Fruit fly (Drosophila melanogaster) whole organism, wandering third instar larva: ENCODE data around the gene CG15027.

Experiments
- Abd-B ChIP-seq: fragments of >200 bp; optimal IDR thresholded peaks from 2 replicates; lab custom pipeline; 2017; ENCODE audit warnings: missing biosample characterization, missing genetic modification characterization
- CG32264 ChIP-seq: fragments of 200-800 bp; sonication (Bioruptor generic); optimal IDR thresholded peaks from 2 replicates; lab custom pipeline; 2016; ENCODE audit warnings: missing biosample characterization, missing genetic modification characterization
- CG9705 ChIP-seq: fragments of 200-800 bp; sonication (Bioruptor generic); optimal IDR thresholded peaks from 2 replicates; lab custom pipeline; 2018; ENCODE audit warnings: missing biosample characterization, mild to moderate bottlenecking, missing genetic modification characterization
- CrebA ChIP-seq: fragments of 200-800 bp; sonication (Bioruptor generic); optimal IDR thresholded peaks from 2 replicates; lab custom pipeline; 2016; ENCODE audit warnings: missing biosample characterization, mild to moderate bottlenecking, missing genetic modification characterization, borderline replicate concordance
- Dfd ChIP-seq: fragments of >200 bp; optimal IDR thresholded peaks from 2 replicates; lab custom pipeline; 2017; ENCODE audit warnings: missing biosample characterization, missing genetic modification characterization
- Dif ChIP-seq: fragments of 200-275, 200-300 bp; sonication (Bioruptor generic); optimal IDR thresholded peaks from 2 replicates; lab custom pipeline; 2018; ENCODE audit warnings: missing biosample characterization, missing genetic modification characterization; ENCODE audit not compliant: partially characterized antibody
- GATAd ChIP-seq: sonication (Bioruptor generic); optimal IDR thresholded peaks from 2 replicates; lab custom pipeline; 2016; ENCODE audit warnings: missing biosample characterization, missing genetic modification characterization
- HLH106 ChIP-seq: fragments of 200-800 bp; optimal IDR thresholded peaks from 3 replicates; lab custom pipeline; 2019; ENCODE audit warnings: missing biosample characterization, mild to moderate bottlenecking, missing genetic modification characterization, moderate library complexity
- Hnf4 ChIP-seq: fragments of 200-800 bp; sonication (Bioruptor generic); optimal IDR thresholded peaks from 2 replicates; lab custom pipeline; 2016; ENCODE audit warnings: missing biosample characterization, mild to moderate bottlenecking, missing genetic modification characterization
- Hr78 ChIP-seq: fragments of >200 bp; optimal IDR thresholded peaks from 2 replicates; lab custom pipeline; 2017; ENCODE audit warnings: missing biosample characterization, missing genetic modification characterization
- Hr83 ChIP-seq: fragments of 200-300 bp; sonication (Bioruptor generic); optimal IDR thresholded peaks from 2 replicates; lab custom pipeline; 2016; ENCODE audit warnings: missing biosample characterization, mild to moderate bottlenecking, missing genetic modification characterization, moderate library complexity; ENCODE audit not compliant: poor library complexity, severe bottlenecking
- Jra ChIP-seq: sonication (Bioruptor generic); optimal IDR thresholded peaks from 2 replicates; lab custom pipeline; 2016; ENCODE audit warnings: missing biosample characterization, missing genetic modification characterization
- Mio ChIP-seq: sonication (Bioruptor generic); optimal IDR thresholded peaks from 2 replicates; lab custom pipeline; 2016; ENCODE audit warnings: missing biosample characterization, missing genetic modification characterization
- Myc ChIP-seq: fragments of >200 bp; optimal IDR thresholded peaks from 2 replicates; lab custom pipeline; 2017
- N ChIP-seq: fragments of >200 bp; optimal IDR thresholded peaks from 2 replicates; lab custom pipeline; 2018; ENCODE audit warnings: missing biosample characterization, missing external identifiers, missing genetic modification characterization
- OdsH ChIP-seq: fragments of 200-800 bp; sonication (Bioruptor generic); optimal IDR thresholded peaks from 2 replicates; lab custom pipeline; 2016; ENCODE audit warnings: missing biosample characterization, mild to moderate bottlenecking, missing genetic modification characterization
- Rel ChIP-seq, 2 experiments: fragments of 200-800 bp; sonication (Bioruptor generic) in 1 of 2; optimal IDR thresholded peaks; 2 replicates in 1 of 2; 3 replicates in 1 of 2; lab custom pipeline; 2016 to 2019; ENCODE audit warnings: mild to moderate bottlenecking in 2 of 2, missing biosample characterization in 2 of 2, missing genetic modification characterization in 2 of 2, moderate library complexity in 1 of 2
- Sp1 ChIP-seq: fragments of 200-800 bp; sonication (Bioruptor generic); optimal IDR thresholded peaks from 3 replicates; lab custom pipeline; 2019; ENCODE audit warnings: missing biosample characterization, mild to moderate bottlenecking, missing genetic modification characterization, moderate library complexity
- Vsx2 ChIP-seq: fragments of 200-300, 225-300 bp; sonication (Bioruptor generic); optimal IDR thresholded peaks from 2 replicates; lab custom pipeline; 2018; ENCODE audit warnings: missing biosample characterization, missing genetic modification characterization; ENCODE audit not compliant: partially characterized antibody
- br ChIP-seq: fragments of 200-800 bp; sonication (Bioruptor generic); optimal IDR thresholded peaks from 2 replicates; lab custom pipeline; 2016; ENCODE audit warnings: missing biosample characterization, missing genetic modification characterization
- brk ChIP-seq: fragments of 200-800 bp; sonication (Bioruptor generic); optimal IDR thresholded peaks from 2 replicates; lab custom pipeline; 2016; ENCODE audit warnings: missing biosample characterization, mild to moderate bottlenecking, missing genetic modification characterization
- dl ChIP-seq, 2 experiments: fragments of 175-275, 200-275 bp in 1 of 2; fragments of 200-275 bp in 1 of 2; sonication (Bioruptor generic); optimal IDR thresholded peaks; lab custom pipeline; 2018; ENCODE audit warnings: mild to moderate bottlenecking in 2 of 2, missing biosample characterization in 2 of 2, missing genetic modification characterization in 2 of 2, moderate library complexity in 2 of 2; ENCODE audit not compliant: partially characterized antibody in 2 of 2, insufficient read depth in 1 of 2
- dmrt93B ChIP-seq: fragments of 200-800 bp; sonication (Bioruptor generic); optimal IDR thresholded peaks from 2 replicates; lab custom pipeline; 2018; ENCODE audit warnings: missing biosample characterization, mild to moderate bottlenecking, missing genetic modification characterization
- dsf ChIP-seq: sonication (Bioruptor generic); optimal IDR thresholded peaks from 2 replicates; lab custom pipeline; 2016; ENCODE audit warnings: missing biosample characterization, missing genetic modification characterization, borderline replicate concordance
- ey ChIP-seq: fragments of 200-800 bp; sonication (Bioruptor generic); optimal IDR thresholded peaks from 2 replicates; lab custom pipeline; 2016; ENCODE audit warnings: missing biosample characterization, missing genetic modification characterization
- foxo ChIP-seq, 2 experiments: fragments of 200-800 bp; sonication (Bioruptor generic); optimal IDR thresholded peaks; 2 replicates in 1 of 2; 3 replicates in 1 of 2; lab custom pipeline; 2016 to 2017; ENCODE audit warnings: missing biosample characterization in 2 of 2, missing genetic modification characterization in 2 of 2
- fru ChIP-seq: fragments of 200-800 bp; sonication (Bioruptor generic); optimal IDR thresholded peaks from 3 replicates; lab custom pipeline; 2016; ENCODE audit warnings: missing biosample characterization, mild to moderate bottlenecking, missing genetic modification characterization
- h ChIP-seq: fragments of 200-800 bp; sonication (Bioruptor generic); optimal IDR thresholded peaks from 3 replicates; lab custom pipeline; 2016; ENCODE audit warnings: missing biosample characterization, mild to moderate bottlenecking, missing genetic modification characterization
- jim ChIP-seq: fragments of 175-275, 200-325 bp; sonication (Bioruptor generic); optimal IDR thresholded peaks from 2 replicates; lab custom pipeline; 2016; ENCODE audit warnings: missing biosample characterization, mild to moderate bottlenecking, missing genetic modification characterization
- lola ChIP-seq: fragments of >200 bp; optimal IDR thresholded peaks from 2 replicates; lab custom pipeline; 2017; ENCODE audit warnings: missing biosample characterization, missing genetic modification characterization
- pan ChIP-seq: fragments of >200 bp; optimal IDR thresholded peaks from 2 replicates; lab custom pipeline; 2017
- psq ChIP-seq: fragments of 200-800 bp; sonication (Bioruptor generic); optimal IDR thresholded peaks from 3 replicates; lab custom pipeline; 2017; ENCODE audit warnings: missing biosample characterization, mild to moderate bottlenecking, missing genetic modification characterization, moderate library complexity
- rgr ChIP-seq: fragments of 200-800 bp; sonication (Bioruptor generic); optimal IDR thresholded peaks from 3 replicates; lab custom pipeline; 2016; ENCODE audit warnings: missing biosample characterization, mild to moderate bottlenecking, missing genetic modification characterization
- sage ChIP-seq: fragments of 200-800 bp; sonication (Bioruptor generic); optimal IDR thresholded peaks from 2 replicates; lab custom pipeline; 2016; ENCODE audit warnings: missing biosample characterization, mild to moderate bottlenecking, missing genetic modification characterization
- sv ChIP-seq: fragments of 200-800 bp; sonication (Bioruptor generic); optimal IDR thresholded peaks from 3 replicates; lab custom pipeline; 2016; ENCODE audit warnings: missing biosample characterization, missing genetic modification characterization
- tai ChIP-seq: sonication (Bioruptor generic); optimal IDR thresholded peaks from 2 replicates; lab custom pipeline; 2016; ENCODE audit warnings: missing biosample characterization, missing genetic modification characterization
- usp ChIP-seq: fragments of >200 bp; optimal IDR thresholded peaks from 2 replicates; lab custom pipeline; 2017; ENCODE audit warnings: missing biosample characterization, missing genetic modification characterization
- woc ChIP-seq: sonication (Bioruptor generic); optimal IDR thresholded peaks from 2 replicates; lab custom pipeline; 2016; ENCODE audit warnings: missing biosample characterization, mild to moderate bottlenecking, missing genetic modification characterization

The CG15027 gene

dm6 chrX:15043013-15043699 lies 42.5 kb downstream of the CG15027 start:
- TF ChIP-seq Dif (GFP tag; lab: Kevin White, UChicago) (peak; percentile 70), Hr78 (no peak), CG32264 (GFP tag; lab: Kevin White, UChicago) (peak; percentile 25), Hnf4 (GFP tag; lab: Kevin White, UChicago) (peak; percentile 65), CrebA (GFP tag; lab: Kevin White, UChicago) (peak; percentile 46), woc (GFP tag; lab: Kevin White, UChicago) (no peak), h (GFP tag; lab: Kevin White, UChicago) (peak; percentile 80), brk (GFP tag; lab: Kevin White, UChicago) (peak; percentile 78), pan (lab: Kevin White, UChicago) (no peak), usp (GFP tag; lab: Kevin White, UChicago) (no peak), fru (GFP tag; lab: Kevin White, UChicago) (peak; percentile 83), Myc (no peak), CG9705 (GFP tag; lab: Kevin White, UChicago) (no peak), rgr (GFP tag; lab: Kevin White, UChicago) (peak; percentile 79), Dfd (GFP tag; lab: Kevin White, UChicago) (no peak), Sp1 (GFP tag; lab: Kevin White, UChicago) (peak; percentile 7), dmrt93B (GFP tag; lab: Kevin White, UChicago) (no peak), jim (GFP tag; lab: Kevin White, UChicago) (no peak), ey (GFP tag; lab: Kevin White, UChicago) (peak; percentile 82), dl (GFP tag; optimal IDR thresholded peaks at IDR 0.05; lab: Kevin White, UChicago; ENCODE audit: insufficient read depth in 1 of 2, partially characterized antibody in 2 of 2) (no peak), Abd-B (GFP tag; lab: Kevin White, UChicago) (no peak), HLH106 (tag; lab: Kevin White, UChicago) (peak; percentile 63), Vsx2 (GFP tag; lab: Kevin White, UChicago) (no peak), OdsH (GFP tag; lab: Kevin White, UChicago) (peak; percentile 71), Rel (GFP tag; optimal IDR thresholded peaks at IDR 0.05; lab: Kevin White, UChicago) (peak; percentile 19), Rel (tag; optimal IDR thresholded peaks at IDR 0.05; lab: Kevin White, UChicago) (peak; percentile 38), br (GFP tag; lab: Kevin White, UChicago) (peak; percentile 70), GATAd (no peak), tai (GFP tag; lab: Kevin White, UChicago) (no peak), lola (GFP tag; lab: Kevin White, UChicago) (no peak), sage (GFP tag; lab: Kevin White, UChicago) (peak; percentile 46), N (GFP tag; lab: Kevin White, UChicago) (no peak), sv (GFP tag; lab: Kevin White, UChicago) (peak; percentile 48), dsf (GFP tag; lab: Kevin White, UChicago) (no peak), Jra (no peak), Mio (GFP tag; lab: Kevin White, UChicago) (no peak), Hr83 (GFP tag; lab: Kevin White, UChicago) (no peak), psq (GFP tag; lab: Kevin White, UChicago) (peak; percentile 77), foxo (GFP tag; optimal IDR thresholded peaks at IDR 0.05; lab: Kevin White, UChicago) (peak; percentile 16 to 82)

DNA sequence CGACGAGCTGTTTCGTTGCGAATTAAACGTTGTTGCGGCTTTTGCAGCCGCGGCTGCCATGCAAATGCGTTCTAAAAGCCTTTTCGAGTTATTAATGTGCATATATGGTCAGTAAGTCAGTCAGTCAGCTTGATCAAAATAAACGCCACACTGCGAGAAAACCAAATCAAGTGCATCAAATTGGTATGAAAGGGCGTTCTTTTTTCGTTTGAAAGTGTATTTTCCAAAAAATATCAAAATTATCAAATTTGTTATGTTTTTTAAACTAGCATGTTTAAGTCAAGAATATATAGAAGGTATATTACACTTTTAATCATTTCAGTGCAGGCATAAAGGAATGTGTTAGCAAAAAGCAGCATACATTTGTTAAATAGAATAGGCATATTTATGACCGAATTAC lies 43.1 kb downstream of the CG15027 start:
- TF ChIP-seq Hr78, result no peak
- no peak for TF ChIP-seq woc (GFP tag; lab: Kevin White, UChicago)
- TF ChIP-seq Jra, result no peak
- peak; percentile 27 for TF ChIP-seq HLH106 (tag; lab: Kevin White, UChicago)
- TF ChIP-seq CG32264 (GFP tag; lab: Kevin White, UChicago), result no peak
- TF ChIP-seq jim (GFP tag; lab: Kevin White, UChicago), result no peak
- TF ChIP-seq usp (GFP tag; lab: Kevin White, UChicago), result no peak
- peak; percentile 11 for TF ChIP-seq fru (GFP tag; lab: Kevin White, UChicago)
- TF ChIP-seq Vsx2 (GFP tag; lab: Kevin White, UChicago), result no peak
- TF ChIP-seq GATAd, result no peak
- TF ChIP-seq h (GFP tag; lab: Kevin White, UChicago), result peak; percentile 59
- no peak for TF ChIP-seq psq (GFP tag; lab: Kevin White, UChicago)
- no peak for TF ChIP-seq sv (GFP tag; lab: Kevin White, UChicago)
- TF ChIP-seq foxo (GFP tag; optimal IDR thresholded peaks at IDR 0.05; lab: Kevin White, UChicago), result peak in 1 of 2 experiments; percentile 36
- no peak for TF ChIP-seq brk (GFP tag; lab: Kevin White, UChicago)
- peak; percentile 29 for TF ChIP-seq br (GFP tag; lab: Kevin White, UChicago)
- TF ChIP-seq tai (GFP tag; lab: Kevin White, UChicago), result no peak
- TF ChIP-seq ey (GFP tag; lab: Kevin White, UChicago), result peak; percentile 44
- no peak for TF ChIP-seq Rel (GFP tag; optimal IDR thresholded peaks at IDR 0.05; lab: Kevin White, UChicago)
- TF ChIP-seq Rel (tag; optimal IDR thresholded peaks at IDR 0.05; lab: Kevin White, UChicago), result no peak
- no peak for TF ChIP-seq Mio (GFP tag; lab: Kevin White, UChicago)
- TF ChIP-seq dsf (GFP tag; lab: Kevin White, UChicago), result no peak
- TF ChIP-seq rgr (GFP tag; lab: Kevin White, UChicago), result peak; percentile 34
- TF ChIP-seq Myc, result no peak
- no peak for TF ChIP-seq CrebA (GFP tag; lab: Kevin White, UChicago)
- no peak for TF ChIP-seq Dfd (GFP tag; lab: Kevin White, UChicago)
- peak; percentile 8 for TF ChIP-seq Hnf4 (GFP tag; lab: Kevin White, UChicago)
- TF ChIP-seq sage (GFP tag; lab: Kevin White, UChicago), result no peak
